Fruit fly (Drosophila melanogaster) whole organism, prepupa: ENCODE data around the gene CG11263.

Source experiments
- Blimp-1 ChIP-seq: fragments of 200-800 bp; sonication (Bioruptor generic); optimal IDR thresholded peaks from 3 replicates; lab custom pipeline; 2017; ENCODE audit warnings: missing biosample characterization, missing genetic modification characterization, mild to moderate bottlenecking, moderate library complexity, missing genetic modification reagents
- CG10631 ChIP-seq: fragments of 200-800 bp; sonication (Bioruptor generic); optimal IDR thresholded peaks from 2 replicates; lab custom pipeline; 2016; ENCODE audit warnings: missing biosample characterization, missing genetic modification characterization
- CG10669 ChIP-seq: fragments of 200-800 bp; sonication (Bioruptor generic); optimal IDR thresholded peaks from 3 replicates; lab custom pipeline; 2018; ENCODE audit warnings: missing biosample characterization, mild to moderate bottlenecking, missing genetic modification characterization, moderate library complexity
- CG11294 ChIP-seq: fragments of 200-800 bp; sonication (Bioruptor generic); IDR thresholded peaks from 2 replicates; pipeline ENCODE4 v1.3.6; 2022; ENCODE audit warnings: missing biosample characterization, missing genetic modification characterization
- CG11762 ChIP-seq: fragments of 200-800 bp; sonication (Bioruptor generic); optimal IDR thresholded peaks from 3 replicates; lab custom pipeline; 2016; ENCODE audit warnings: missing biosample characterization, missing genetic modification characterization; ENCODE audit not compliant: insufficient read depth
- CG11902 ChIP-seq: fragments of 200-800 bp; sonication (Bioruptor generic); optimal IDR thresholded peaks from 3 replicates; lab custom pipeline; 2016; ENCODE audit warnings: missing biosample characterization, missing genetic modification characterization
- CG15336 ChIP-seq: fragments of 200-800 bp; sonication (Bioruptor generic); IDR thresholded peaks from 2 replicates; pipeline ENCODE4 v1.3.6; 2022; ENCODE audit warnings: missing biosample characterization, missing genetic modification characterization
- CG3032 ChIP-seq: fragments of 200-800 bp; optimal IDR thresholded peaks from 2 replicates; lab custom pipeline; 2019; ENCODE audit warnings: missing biosample characterization, mild to moderate bottlenecking, missing genetic modification characterization, moderate library complexity
- CG31627 ChIP-seq: fragments of 200-800 bp; sonication (Bioruptor generic); optimal IDR thresholded peaks from 3 replicates; lab custom pipeline; 2016; ENCODE audit warnings: missing biosample characterization, missing genetic modification characterization
- CG32006 ChIP-seq: fragments of 200-800 bp; sonication (Bioruptor generic); optimal IDR thresholded peaks from 3 replicates; lab custom pipeline; 2017; ENCODE audit warnings: missing biosample characterization, mild to moderate bottlenecking, missing genetic modification characterization
- CG34406 ChIP-seq: fragments of 200-800 bp; sonication (Bioruptor generic); optimal IDR thresholded peaks from 3 replicates; lab custom pipeline; 2016; ENCODE audit warnings: missing biosample characterization, missing genetic modification characterization
- CG3919 ChIP-seq: fragments of 200-800 bp; sonication (Bioruptor generic); optimal IDR thresholded peaks from 3 replicates; lab custom pipeline; 2016; ENCODE audit warnings: missing biosample characterization, missing genetic modification characterization
- CG4318 ChIP-seq: fragments of 200-800 bp; sonication (Bioruptor generic); optimal IDR thresholded peaks from 3 replicates; lab custom pipeline; 2017; ENCODE audit warnings: missing biosample characterization, mild to moderate bottlenecking, missing genetic modification characterization
- CG6163 ChIP-seq: fragments of 200-800 bp; sonication (Bioruptor generic); IDR thresholded peaks from 3 replicates; pipeline ENCODE4 v1.3.6; 2022; ENCODE audit warnings: missing biosample characterization, missing genetic modification characterization
- CG6792 ChIP-seq: fragments of 200-800 bp; sonication (Bioruptor generic); optimal IDR thresholded peaks from 3 replicates; lab custom pipeline; 2016; ENCODE audit warnings: missing biosample characterization, missing genetic modification characterization
- CG6808 ChIP-seq: fragments of 200-800 bp; sonication (Bioruptor generic); optimal IDR thresholded peaks from 3 replicates; lab custom pipeline; 2017; ENCODE audit warnings: missing biosample characterization, missing genetic modification characterization, mild to moderate bottlenecking, moderate library complexity, missing genetic modification reagents
- CG7368 ChIP-seq: fragments of 200-800 bp; sonication (Bioruptor generic); optimal IDR thresholded peaks from 3 replicates; lab custom pipeline; 2016; ENCODE audit warnings: missing biosample characterization, missing genetic modification characterization
- CG8119 ChIP-seq: fragments of 200-800 bp; sonication (Bioruptor generic); IDR thresholded peaks from 3 replicates; pipeline ENCODE4 v1.3.6; 2022; ENCODE audit warnings: missing biosample characterization, missing genetic modification characterization
- CG8319 ChIP-seq: fragments of 200-800 bp; sonication (Bioruptor generic); optimal IDR thresholded peaks from 3 replicates; lab custom pipeline; 2016; ENCODE audit warnings: missing biosample characterization, missing genetic modification characterization
- CG8632 ChIP-seq: fragments of 200-800 bp; sonication (Bioruptor generic); optimal IDR thresholded peaks from 3 replicates; lab custom pipeline; 2016; ENCODE audit warnings: missing biosample characterization, missing genetic modification characterization
- Eip75B ChIP-seq: fragments of 200-800 bp; sonication (Bioruptor generic); optimal IDR thresholded peaks from 3 replicates; lab custom pipeline; 2016; ENCODE audit warnings: missing biosample characterization, missing genetic modification characterization
- Eip78C ChIP-seq: fragments of 200-800 bp; sonication (Bioruptor generic); peaks from one replicate; lab custom pipeline; 2016; ENCODE audit warnings: missing biosample characterization, missing genetic modification characterization
- Eip93F ChIP-seq: fragments of 200-800 bp; sonication (Bioruptor generic); optimal IDR thresholded peaks from 2 replicates; lab custom pipeline; 2016; ENCODE audit warnings: missing biosample characterization, mild to moderate bottlenecking, missing genetic modification characterization
- Ets21C ChIP-seq: fragments of 200-800 bp; sonication (Bioruptor generic); optimal IDR thresholded peaks from 3 replicates; lab custom pipeline; 2016; ENCODE audit warnings: missing biosample characterization, missing genetic modification characterization
- Gug ChIP-seq: fragments of 200-800 bp; sonication (Bioruptor generic); IDR thresholded peaks from 2 replicates; pipeline ENCODE4 v1.3.6; 2022; ENCODE audit warnings: missing biosample characterization, missing genetic modification characterization
- Hr38 ChIP-seq: sonication (Bioruptor generic); optimal IDR thresholded peaks from 2 replicates; lab custom pipeline; 2016; ENCODE audit warnings: missing biosample characterization, missing genetic modification characterization
- Hr39 ChIP-seq: fragments of 200-800 bp; sonication (Bioruptor generic); optimal IDR thresholded peaks from 2 replicates; lab custom pipeline; 2016; ENCODE audit warnings: missing biosample characterization, missing genetic modification characterization
- Hr4 ChIP-seq: fragments of 200-800 bp; sonication (Bioruptor generic); optimal IDR thresholded peaks from 3 replicates; lab custom pipeline; 2016; ENCODE audit warnings: missing biosample characterization, missing genetic modification characterization
- Lpt ChIP-seq: fragments of 200-800 bp; sonication (Bioruptor generic); optimal IDR thresholded peaks from 3 replicates; lab custom pipeline; 2016; ENCODE audit warnings: missing biosample characterization, missing genetic modification characterization
- Met ChIP-seq: fragments of 200-800 bp; sonication (Bioruptor generic); optimal IDR thresholded peaks from 3 replicates; lab custom pipeline; 2016; ENCODE audit warnings: missing biosample characterization, missing genetic modification characterization
- OdsH ChIP-seq: fragments of 200-800 bp; sonication (Bioruptor generic); optimal IDR thresholded peaks from 3 replicates; lab custom pipeline; 2016; ENCODE audit warnings: missing biosample characterization, missing genetic modification characterization
- Smox ChIP-seq: fragments of 200-800 bp; sonication (Bioruptor generic); optimal IDR thresholded peaks from 3 replicates; lab custom pipeline; 2016; ENCODE audit warnings: missing biosample characterization, missing genetic modification characterization
- Sox102F ChIP-seq: fragments of 200-800 bp; sonication (Bioruptor generic); optimal IDR thresholded peaks from 2 replicates; lab custom pipeline; 2016; ENCODE audit warnings: missing biosample characterization, mild to moderate bottlenecking, missing genetic modification characterization
- Sox14 ChIP-seq: fragments of 200-800 bp; sonication (Bioruptor generic); optimal IDR thresholded peaks from 3 replicates; lab custom pipeline; 2016; ENCODE audit warnings: missing biosample characterization, missing genetic modification characterization
- Sox15 ChIP-seq: fragments of 200-800 bp; sonication (Bioruptor generic); optimal IDR thresholded peaks from 3 replicates; lab custom pipeline; 2016; ENCODE audit warnings: missing biosample characterization, missing genetic modification characterization
- achi ChIP-seq: fragments of 200-800 bp; sonication (Bioruptor generic); optimal IDR thresholded peaks from 3 replicates; lab custom pipeline; 2016; ENCODE audit warnings: missing biosample characterization, missing genetic modification characterization
- acj6 ChIP-seq: fragments of 200-800 bp; sonication (Bioruptor generic); optimal IDR thresholded peaks from 3 replicates; lab custom pipeline; 2016; ENCODE audit warnings: missing biosample characterization, missing genetic modification characterization
- cyc ChIP-seq: fragments of 200-800 bp; sonication (Bioruptor generic); optimal IDR thresholded peaks from 3 replicates; lab custom pipeline; 2016; ENCODE audit warnings: missing biosample characterization, missing genetic modification characterization
- eg ChIP-seq: fragments of 200-800 bp; sonication (Bioruptor generic); IDR thresholded peaks from 3 replicates; pipeline ENCODE4 v1.3.6; 2022; ENCODE audit warnings: missing biosample characterization, missing genetic modification characterization
- esn ChIP-seq: fragments of 200-800 bp; sonication (Bioruptor generic); optimal IDR thresholded peaks from 2 replicates; lab custom pipeline; 2016; ENCODE audit warnings: missing biosample characterization, mild to moderate bottlenecking, missing genetic modification characterization, moderate library complexity
- fd59A ChIP-seq: fragments of 200-800 bp; sonication (Bioruptor generic); optimal IDR thresholded peaks from 2 replicates; lab custom pipeline; 2017; ENCODE audit warnings: missing biosample characterization, mild to moderate bottlenecking, missing genetic modification characterization, missing genetic modification reagents
- lz ChIP-seq: fragments of 200-800 bp; sonication (Bioruptor generic); optimal IDR thresholded peaks from 3 replicates; lab custom pipeline; 2016; ENCODE audit warnings: missing biosample characterization, missing genetic modification characterization
- net ChIP-seq: fragments of 200-800 bp; sonication (Bioruptor generic); optimal IDR thresholded peaks from 3 replicates; lab custom pipeline; 2016; ENCODE audit warnings: missing biosample characterization, missing genetic modification characterization
- pdm3 ChIP-seq: fragments of 200-800 bp; sonication (Bioruptor generic); optimal IDR thresholded peaks from 3 replicates; lab custom pipeline; 2016; ENCODE audit warnings: missing biosample characterization, missing genetic modification characterization
- salr ChIP-seq, 2 experiments: fragments of 200-800 bp; sonication (Bioruptor generic); optimal IDR thresholded peaks; 3 replicates each; lab custom pipeline; 2016 to 2018; ENCODE audit warnings: missing biosample characterization in 2 of 2, missing genetic modification characterization in 2 of 2, mild to moderate bottlenecking in 1 of 2
- svp ChIP-seq: fragments of 200-800 bp; sonication (Bioruptor generic); peaks from one replicate; lab custom pipeline; 2016; ENCODE audit warnings: missing biosample characterization, missing genetic modification characterization
- topi ChIP-seq: fragments of 200-800 bp; sonication (Bioruptor generic); optimal IDR thresholded peaks from 3 replicates; lab custom pipeline; 2016; ENCODE audit warnings: missing biosample characterization, missing genetic modification characterization
- vri ChIP-seq: fragments of 200-800 bp; sonication (Bioruptor generic); optimal IDR thresholded peaks from 3 replicates; lab custom pipeline; 2016; ENCODE audit warnings: missing biosample characterization, mild to moderate bottlenecking, missing genetic modification characterization

CG11263 gene

DNA sequence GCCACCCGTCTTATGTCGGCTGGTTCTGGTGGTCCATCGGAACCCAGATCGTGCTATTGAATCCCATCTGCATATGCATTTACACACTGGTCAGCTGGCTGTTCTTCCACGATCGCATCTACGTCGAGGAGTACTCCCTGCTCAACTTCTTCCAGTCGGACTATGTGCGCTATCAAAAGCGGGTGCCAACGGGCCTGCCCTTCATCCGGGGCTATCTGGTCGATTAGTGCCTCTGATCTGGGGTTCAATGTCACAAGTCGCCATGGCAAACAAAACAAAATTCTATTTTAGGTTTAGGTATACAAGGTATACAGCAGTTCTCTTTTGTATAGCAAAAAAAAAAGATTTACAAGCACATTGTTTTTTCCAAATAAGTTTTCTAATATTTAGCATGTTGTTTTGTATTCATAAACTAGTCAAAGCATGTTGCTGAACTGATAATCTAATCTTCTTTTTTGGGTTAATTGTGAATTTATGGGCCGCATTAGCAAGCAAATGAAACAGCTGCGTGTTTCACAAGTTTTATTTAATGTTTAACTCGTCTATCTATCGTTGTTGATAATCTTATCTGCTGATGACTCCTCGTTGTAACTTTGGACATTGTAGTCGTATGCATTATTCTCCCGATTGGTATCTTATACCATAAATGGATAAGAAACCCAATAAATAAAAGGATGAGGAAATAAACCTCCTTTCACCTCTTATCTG is 12.8 kb downstream of the CG11263 start:
- TF ChIP-seq Blimp-1 (GFP tag; lab: Kevin White, UChicago): no peak
- peak; percentile 78 for TF ChIP-seq svp (GFP tag; lab: Kevin White, UChicago)

DNA sequence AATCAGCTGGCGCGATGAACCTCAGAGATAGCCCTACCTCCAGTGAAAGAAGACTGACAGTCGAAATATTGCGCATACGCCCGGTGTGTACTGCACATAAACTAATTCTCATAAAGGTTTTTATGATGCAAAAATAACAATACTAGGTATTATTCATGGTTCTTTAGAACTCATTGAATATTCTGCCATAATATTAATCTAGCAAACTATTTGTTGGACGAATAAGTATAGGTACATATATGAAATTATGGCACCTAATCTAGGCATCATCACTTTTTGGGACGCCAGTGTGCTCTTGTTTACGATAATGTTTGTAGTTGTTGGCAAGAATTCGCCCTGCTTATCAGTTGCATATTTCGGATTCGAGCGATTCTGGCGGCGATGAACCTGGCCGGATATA is 15.1 kb downstream of the CG11263 start:
- TF ChIP-seq CG31627: peak; percentile 64
- peak; percentile 97 for TF ChIP-seq svp (GFP tag; lab: Kevin White, UChicago)
- TF ChIP-seq Gug (GFP tag; lab: Robert Waterston, UW): 0 out of 2 replicates have a peak, but pooled peaks have one; percentile 27
- no peak for TF ChIP-seq Lpt (GFP tag; lab: Kevin White, UChicago)
- peak; percentile 50 for TF ChIP-seq pdm3 (GFP tag; lab: Kevin White, UChicago)
- peak; percentile 57 for TF ChIP-seq CG8632 (GFP tag; lab: Kevin White, UChicago)
- TF ChIP-seq Sox102F: peak; percentile 80
- TF ChIP-seq salr (GFP tag; optimal IDR thresholded peaks at IDR 0.05; lab: Kevin White, UChicago): peak in 1 of 2 experiments; percentile 32
- no peak for TF ChIP-seq CG32006 (GFP tag; lab: Kevin White, UChicago)
- no peak for TF ChIP-seq CG8119 (GFP tag; lab: Robert Waterston, UW)
- no peak for TF ChIP-seq Blimp-1 (GFP tag; lab: Kevin White, UChicago)
- TF ChIP-seq fd59A (GFP tag; lab: Kevin White, UChicago): no peak
- TF ChIP-seq CG15336 (GFP tag; lab: Robert Waterston, UW): peak; percentile 23; the same call in 1 of the 2 replicates
- peak; percentile 71 for TF ChIP-seq Met (GFP tag; lab: Kevin White, UChicago)
- TF ChIP-seq Eip78C (GFP tag; lab: Kevin White, UChicago): peak; percentile 77
- peak; percentile 60 for TF ChIP-seq cyc (GFP tag; lab: Kevin White, UChicago)
- peak; percentile 65 for TF ChIP-seq CG6792 (GFP tag; lab: Kevin White, UChicago)
- peak; percentile 79 for TF ChIP-seq lz (GFP tag; lab: Kevin White, UChicago)
- peak; percentile 32 for TF ChIP-seq Sox15 (GFP tag; lab: Kevin White, UChicago)
- TF ChIP-seq CG10669 (GFP tag; lab: Kevin White, UChicago): no peak
- peak; percentile 42 for TF ChIP-seq net (GFP tag; lab: Kevin White, UChicago)
- peak; percentile 75 for TF ChIP-seq Smox (GFP tag; lab: Kevin White, UChicago)
- TF ChIP-seq eg (GFP tag; lab: Robert Waterston, UW): no peak
- peak; percentile 30 for TF ChIP-seq CG3919
- TF ChIP-seq CG7368: peak; percentile 53
- TF ChIP-seq achi (GFP tag; lab: Kevin White, UChicago): peak; percentile 43
- no peak for TF ChIP-seq CG3032 (tag; lab: Kevin White, UChicago)
- TF ChIP-seq CG11902 (GFP tag; lab: Kevin White, UChicago): peak; percentile 36
- peak; percentile 32 for TF ChIP-seq CG11762 (GFP tag; lab: Kevin White, UChicago)
- peak; percentile 53 for TF ChIP-seq Sox14 (GFP tag; lab: Kevin White, UChicago)
- peak; percentile 28 for TF ChIP-seq Hr4 (GFP tag; lab: Kevin White, UChicago)
- TF ChIP-seq CG6808: no peak
- peak; percentile 60 for TF ChIP-seq Ets21C (GFP tag; lab: Kevin White, UChicago)
- TF ChIP-seq CG4318: no peak
- TF ChIP-seq topi: peak; percentile 73
- TF ChIP-seq acj6 (GFP tag; lab: Kevin White, UChicago): peak; percentile 35
- 0 out of 3 replicates have a peak, but pooled peaks have one; percentile 14 for TF ChIP-seq CG6163 (GFP tag; lab: Robert Waterston, UW)
- peak; percentile 47 for TF ChIP-seq CG34406 (GFP tag; lab: Kevin White, UChicago)
- no peak for TF ChIP-seq CG11294 (GFP tag; lab: Robert Waterston, UW)
- peak; percentile 72 for TF ChIP-seq Eip93F (GFP tag; lab: Kevin White, UChicago)
- peak; percentile 83 for TF ChIP-seq esn (GFP tag; lab: Kevin White, UChicago)
- peak; percentile 45 for TF ChIP-seq Eip75B (GFP tag; lab: Kevin White, UChicago)
- peak; percentile 54 for TF ChIP-seq OdsH (GFP tag; lab: Kevin White, UChicago)
- no peak for TF ChIP-seq Hr38 (GFP tag; lab: Kevin White, UChicago)
- TF ChIP-seq CG10631 (GFP tag; lab: Kevin White, UChicago): peak; percentile 1
- TF ChIP-seq CG8319 (GFP tag; lab: Kevin White, UChicago): peak; percentile 43
- peak; percentile 79 for TF ChIP-seq Hr39 (GFP tag; lab: Kevin White, UChicago)
- TF ChIP-seq vri (GFP tag; lab: Kevin White, UChicago): peak; percentile 59
- TF ChIP-seq, all 60 proteins: peak for 36
